Fruit fly (Drosophila melanogaster): Measurements from ENCODE around the gene CheA75a.

CheA75a gene

dm6 chr3L:18266462-18266861 lies 14.6 kb downstream of the CheA75a start:
- TF ChIP-seq CTCF (optimal IDR thresholded peaks at IDR 0.05) (no peak), CG8478 (optimal IDR thresholded peaks at IDR 0.05) (no peak)

- TF ChIP-seq CTCF (optimal IDR thresholded peaks at IDR 0.05): no peak
- no peak for TF ChIP-seq CG8478 (optimal IDR thresholded peaks at IDR 0.05)
Observed at dm6 chr3L:18268070-18268626, 16.3 kb downstream of the CheA75a start.

- no peak for TF ChIP-seq CTCF (optimal IDR thresholded peaks at IDR 0.05)
- no peak for TF ChIP-seq CG8478 (optimal IDR thresholded peaks at IDR 0.05)
Observed at dm6 chr3L:18270895-18271294, 19.0 kb downstream of the CheA75a start.

dm6 chr3L:18272321-18273054 lies 20.6 kb downstream of the CheA75a start:
- no peak for TF ChIP-seq CG8478 (optimal IDR thresholded peaks at IDR 0.05)
- TF ChIP-seq CTCF (optimal IDR thresholded peaks at IDR 0.05): no peak

dm6 chr3L:18273121-18273520 lies 21.2 kb downstream of the CheA75a start:
- TF ChIP-seq CG8478 (optimal IDR thresholded peaks at IDR 0.05): no peak
- TF ChIP-seq CTCF (optimal IDR thresholded peaks at IDR 0.05): no peak

- no peak for TF ChIP-seq CG8478 (optimal IDR thresholded peaks at IDR 0.05)
- no peak for TF ChIP-seq CTCF (optimal IDR thresholded peaks at IDR 0.05)
Observed at dm6 chr3L:18274188-18274587, 22.3 kb downstream of the CheA75a start.

- no peak for TF ChIP-seq CTCF (optimal IDR thresholded peaks at IDR 0.05)
- no peak for TF ChIP-seq CG8478 (optimal IDR thresholded peaks at IDR 0.05)
Observed at dm6 chr3L:18275888-18276287, 24.0 kb downstream of the CheA75a start.

dm6 chr3L:18276602-18277001 lies 24.7 kb downstream of the CheA75a start:
- TF ChIP-seq CG8478 (optimal IDR thresholded peaks at IDR 0.05) (no peak), CTCF (optimal IDR thresholded peaks at IDR 0.05) (no peak)

- TF ChIP-seq CG8478 (optimal IDR thresholded peaks at IDR 0.05) (no peak), CTCF (optimal IDR thresholded peaks at IDR 0.05) (no peak)
Observed at dm6 chr3L:18281236-18281635, 29.3 kb downstream of the CheA75a start.

- TF ChIP-seq CTCF (optimal IDR thresholded peaks at IDR 0.05) (no peak), CG8478 (optimal IDR thresholded peaks at IDR 0.05) (no peak)
Observed at dm6 chr3L:18289993-18290727, 38.3 kb downstream of the CheA75a start.

dm6 chr3L:18294212-18294944 lies 42.5 kb downstream of the CheA75a start, which contains the start of gene CG5103:
Gene CG5103 (minus strand): TSS chr3L:18294262.
- no peak for TF ChIP-seq CTCF (optimal IDR thresholded peaks at IDR 0.05)
- no peak for TF ChIP-seq CG8478 (optimal IDR thresholded peaks at IDR 0.05)

- no peak for TF ChIP-seq CG8478 (optimal IDR thresholded peaks at IDR 0.05)
- TF ChIP-seq CTCF (optimal IDR thresholded peaks at IDR 0.05): no peak
Observed at dm6 chr3L:18296452-18296851, 44.6 kb downstream of the CheA75a start.

dm6 chr3L:18297328-18297727 lies 45.4 kb downstream of the CheA75a start:
- TF ChIP-seq CTCF (optimal IDR thresholded peaks at IDR 0.05) (no peak), CG8478 (optimal IDR thresholded peaks at IDR 0.05) (no peak)

dm6 chr3L:18301160-18301559 lies 49.3 kb downstream of the CheA75a start, which contains the start of gene CG13700:
Gene CG13700 (minus strand): TSS chr3L:18301260.
- no peak for TF ChIP-seq CTCF (optimal IDR thresholded peaks at IDR 0.05)
- TF ChIP-seq CG8478 (optimal IDR thresholded peaks at IDR 0.05): no peak

dm6 chr3L:18302021-18302420 lies 50.1 kb downstream of the CheA75a start:
- TF ChIP-seq CG8478 (optimal IDR thresholded peaks at IDR 0.05): no peak
- no peak for TF ChIP-seq CTCF (optimal IDR thresholded peaks at IDR 0.05)
